Fruit fly (Drosophila melanogaster): ENCODE results near the gene CG7091.

- TF ChIP-seq CG8478 (optimal IDR thresholded peaks at IDR 0.05) (no peak), CTCF (optimal IDR thresholded peaks at IDR 0.05) (no peak)
Measured at dm6 chr3R:13017623-13018036, 39.8 kb downstream of the CG7091 start.

Data from S2 (cell line).